Worm (Caenorhabditis elegans) whole organism, L4 larva: ENCODE measurements around the gene ceh-89.
A peak's percentile ranks its signal among the peaks of the same experiment; 100 is the strongest.

Source experiments
- F10B5.3 ChIP-seq: sonication (generic microtip); optimal IDR thresholded peaks from 2 replicates; lab custom pipeline; 2016; ENCODE audit warnings: mild to moderate bottlenecking, missing genetic modification characterization, missing compliant biosample characterization
- R02D3.7 ChIP-seq: fragments of 150-350 bp; sonication (generic microtip); optimal IDR thresholded peaks from 3 replicates; lab custom pipeline; 2014; ENCODE audit warnings: missing biosample characterization, missing genetic modification characterization
- Y48G9A.11 ChIP-seq: fragments of 200-800 bp; sonication (Bioruptor generic); IDR thresholded peaks from 2 replicates; pipeline ENCODE4 v1.3.6; 2022; ENCODE audit warnings: missing genetic modification reagents, missing genetic modification characterization, missing compliant biosample characterization
- aha-1 ChIP-seq: fragments of 150-350 bp; peaks from one replicate; lab custom pipeline; 2014; ENCODE audit warnings: missing biosample characterization, missing genetic modification characterization
- aly-2 ChIP-seq: sonication (generic microtip); optimal IDR thresholded peaks from 2 replicates; lab custom pipeline; 2018; ENCODE audit warnings: missing biosample characterization, missing genetic modification characterization
- arid-1 ChIP-seq: fragments of 200-800 bp; sonication (Bioruptor generic); conservative IDR thresholded peaks from 2 replicates; pipeline ENCODE4 v1.3.6; 2022; ENCODE audit warnings: missing genetic modification reagents, missing genetic modification characterization, missing compliant biosample characterization
- ceh-32 ChIP-seq: sonication (generic microtip); optimal IDR thresholded peaks from 2 replicates; lab custom pipeline; 2016; ENCODE audit warnings: mild to moderate bottlenecking, missing genetic modification characterization, missing compliant biosample characterization; ENCODE audit not compliant: poor library complexity
- ceh-44 ChIP-seq: fragments of 200-800 bp; sonication (Bioruptor generic); IDR thresholded peaks from 2 replicates; pipeline ENCODE4 v1.3.6; 2022; ENCODE audit warnings: missing genetic modification reagents, missing genetic modification characterization, missing compliant biosample characterization
- ceh-62 ChIP-seq: sonication (generic microtip); optimal IDR thresholded peaks from 2 replicates; lab custom pipeline; 2017; ENCODE audit warnings: missing biosample characterization, missing genetic modification characterization
- daf-16 ChIP-seq, 3 experiments: sonication (generic microtip); optimal IDR thresholded peaks; 2 replicates each; lab custom pipeline; 2016 to 2017; ENCODE audit warnings: missing genetic modification characterization in 3 of 3, missing genetic modification reagents in 3 of 3, mild to moderate bottlenecking in 2 of 3, missing compliant biosample characterization in 2 of 3, missing biosample characterization in 1 of 3, moderate library complexity in 1 of 3
- daf-8 ChIP-seq: fragments of 200-800 bp; sonication (Bioruptor generic); IDR thresholded peaks from 2 replicates; pipeline ENCODE4 v1.3.6; 2022; ENCODE audit warnings: missing genetic modification characterization, missing compliant biosample characterization
- dmd-6 ChIP-seq: fragments of 200-800 bp; sonication (Bioruptor generic); IDR thresholded peaks from 2 replicates; pipeline ENCODE4 v1.3.6; 2022; ENCODE audit warnings: missing genetic modification reagents, missing genetic modification characterization, missing compliant biosample characterization
- dpl-1 ChIP-seq: fragments of 150-350 bp; optimal IDR thresholded peaks from 2 replicates; lab custom pipeline; 2014; ENCODE audit warnings: missing biosample characterization, missing genetic modification reagents, missing genetic modification characterization
- dve-1 ChIP-seq: sonication (generic microtip); optimal IDR thresholded peaks from 2 replicates; lab custom pipeline; 2017; ENCODE audit warnings: antibody characterized with exemption, mild to moderate bottlenecking, missing genetic modification characterization, missing compliant biosample characterization; ENCODE audit not compliant: insufficient read depth
- gei-8 ChIP-seq: fragments of 200-800 bp; sonication (Bioruptor generic); optimal IDR thresholded peaks from 2 replicates; lab custom pipeline; 2018; ENCODE audit warnings: mild to moderate bottlenecking, missing genetic modification characterization, missing compliant biosample characterization
- hif-1 ChIP-seq, 2 experiments: sonication (generic microtip); optimal IDR thresholded peaks; 2 replicates each; lab custom pipeline; 2016 to 2017; ENCODE audit warnings: missing compliant biosample characterization in 2 of 2, missing genetic modification characterization in 2 of 2, missing genetic modification reagents in 2 of 2, missing genotype in 2 of 2, mild to moderate bottlenecking in 1 of 2
- hlh-11 ChIP-seq: fragments of 200-800 bp; sonication (Bioruptor generic); optimal IDR thresholded peaks from 2 replicates; lab custom pipeline; 2018; ENCODE audit warnings: mild to moderate bottlenecking, missing genetic modification characterization, missing compliant biosample characterization
- hlh-30 ChIP-seq: sonication (generic microtip); optimal IDR thresholded peaks from 2 replicates; lab custom pipeline; 2017; ENCODE audit warnings: antibody characterized with exemption, mild to moderate bottlenecking, missing genetic modification characterization, missing compliant biosample characterization; ENCODE audit not compliant: insufficient read depth
- jun-1 ChIP-seq: fragments of 150-350 bp; optimal IDR thresholded peaks from 2 replicates; lab custom pipeline; 2014; ENCODE audit warnings: missing biosample characterization, missing genetic modification reagents, missing genetic modification characterization
- lim-7 ChIP-seq: fragments of 200-800 bp; sonication (Bioruptor generic); IDR thresholded peaks from 2 replicates; pipeline ENCODE4 v1.3.6; 2022; ENCODE audit warnings: missing genetic modification characterization, missing compliant biosample characterization
- lin-29 ChIP-seq: fragments of 200-800 bp; sonication (Bioruptor generic); IDR thresholded peaks from 2 replicates; pipeline ENCODE4 v1.3.6; 2022; ENCODE audit warnings: missing genetic modification reagents, missing genetic modification characterization, missing compliant biosample characterization
- lin-38 ChIP-seq: fragments of 200-800 bp; sonication (Bioruptor generic); IDR thresholded peaks from 2 replicates; pipeline ENCODE4 v1.3.6; 2022; ENCODE audit warnings: missing genetic modification reagents, missing genetic modification characterization, missing compliant biosample characterization
- madf-5 ChIP-seq, 2 experiments: fragments of 200-800 bp; sonication (Bioruptor generic); IDR thresholded peaks; 2 replicates each; pipeline ENCODE4 v1.3.6; 2022; ENCODE audit warnings: missing compliant biosample characterization in 2 of 2, missing genetic modification characterization in 2 of 2
- mep-1 ChIP-seq: fragments of 150-350 bp; sonication (generic microtip); optimal IDR thresholded peaks from 3 replicates; lab custom pipeline; 2014; ENCODE audit warnings: missing biosample characterization, missing genetic modification characterization
- mes-2 ChIP-seq: sonication (generic microtip); optimal IDR thresholded peaks from 2 replicates; lab custom pipeline; 2016; ENCODE audit warnings: missing genotype, mild to moderate bottlenecking, missing genetic modification characterization, missing compliant biosample characterization; ENCODE audit not compliant: poor library complexity, severe bottlenecking
- mxl-2 ChIP-seq: fragments of 200-800 bp; sonication (Bioruptor generic); conservative IDR thresholded peaks from 2 replicates; pipeline ENCODE4 v1.3.6; 2022; ENCODE audit warnings: missing genetic modification reagents, missing genetic modification characterization, missing compliant biosample characterization
- mxl-3 ChIP-seq: fragments of 200-800 bp; sonication (Bioruptor generic); optimal IDR thresholded peaks from 2 replicates; lab custom pipeline; 2018; ENCODE audit warnings: mild to moderate bottlenecking, missing genetic modification characterization, missing compliant biosample characterization
- nhr-42 ChIP-seq: fragments of 200-800 bp; sonication (Bioruptor generic); IDR thresholded peaks from 2 replicates; pipeline ENCODE4 v1.3.6; 2022; ENCODE audit warnings: missing genetic modification characterization, missing compliant biosample characterization
- nhr-6 ChIP-seq: fragments of 150-350 bp; optimal IDR thresholded peaks from 2 replicates; lab custom pipeline; 2014; ENCODE audit warnings: missing biosample characterization, missing genetic modification characterization
- pqm-1 ChIP-seq: sonication (generic microtip); optimal IDR thresholded peaks from 2 replicates; lab custom pipeline; 2017; ENCODE audit warnings: missing biosample characterization, missing genetic modification characterization
- rbr-2 ChIP-seq: sonication (generic microtip); optimal IDR thresholded peaks from 2 replicates; lab custom pipeline; 2016; ENCODE audit warnings: missing genotype, missing genetic modification characterization, missing compliant biosample characterization
- sdz-12 ChIP-seq: fragments of 200-800 bp; sonication (Bioruptor generic); optimal IDR thresholded peaks from 2 replicates; lab custom pipeline; 2018; ENCODE audit warnings: mild to moderate bottlenecking, missing genetic modification characterization, missing compliant biosample characterization
- set-16 ChIP-seq: fragments of 200-800 bp; sonication (Bioruptor generic); IDR thresholded peaks from 2 replicates; pipeline ENCODE4 v1.3.6; 2022; ENCODE audit warnings: missing genetic modification reagents, missing genetic modification characterization, missing compliant biosample characterization
- snpc-1.2 ChIP-seq: fragments of 200-800 bp; sonication (Bioruptor generic); IDR thresholded peaks from 2 replicates; pipeline ENCODE4 v1.3.6; 2022; ENCODE audit warnings: missing genetic modification reagents, missing genetic modification characterization, missing compliant biosample characterization
- spr-3 ChIP-seq: fragments of 200-800 bp; sonication (Bioruptor generic); optimal IDR thresholded peaks from 2 replicates; lab custom pipeline; 2018; ENCODE audit warnings: mild to moderate bottlenecking, missing genetic modification characterization, missing compliant biosample characterization
- unc-130 ChIP-seq: sonication (generic microtip); optimal IDR thresholded peaks from 2 replicates; lab custom pipeline; 2016; ENCODE audit warnings: missing genetic modification reagents, missing genetic modification characterization, missing compliant biosample characterization
- unc-62 ChIP-seq, 3 experiments: fragments of 150-350 bp in 1 of 3; sonication (generic microtip); optimal IDR thresholded peaks in 2 of 3; peaks in 1 of 3; 1 replicate in 1 of 3; 2 replicates in 2 of 3; lab custom pipeline; 2014 to 2017; ENCODE audit warnings: missing biosample characterization in 3 of 3, missing genetic modification characterization in 3 of 3, missing genetic modification reagents in 3 of 3, missing genotype in 1 of 3
- vab-7 ChIP-seq: fragments of 200-800 bp; sonication (Bioruptor generic); IDR thresholded peaks from 2 replicates; pipeline ENCODE4 v1.3.6; 2022; ENCODE audit warnings: missing genetic modification reagents, missing genetic modification characterization, missing compliant biosample characterization
- zag-1 ChIP-seq: fragments of 150-350 bp; optimal IDR thresholded peaks from 2 replicates; lab custom pipeline; 2014; ENCODE audit warnings: missing biosample characterization, missing genetic modification characterization
- zfp-2 ChIP-seq: sonication (generic microtip); optimal IDR thresholded peaks from 2 replicates; lab custom pipeline; 2016; ENCODE audit warnings: mild to moderate bottlenecking, missing genetic modification characterization, missing compliant biosample characterization
- zfp-3 ChIP-seq: fragments of 200-800 bp; sonication (Bioruptor generic); conservative IDR thresholded peaks from 2 replicates; pipeline ENCODE4 v1.3.6; 2022; ENCODE audit warnings: missing genetic modification reagents, missing genetic modification characterization, missing compliant biosample characterization

The ceh-89 gene

DNA sequence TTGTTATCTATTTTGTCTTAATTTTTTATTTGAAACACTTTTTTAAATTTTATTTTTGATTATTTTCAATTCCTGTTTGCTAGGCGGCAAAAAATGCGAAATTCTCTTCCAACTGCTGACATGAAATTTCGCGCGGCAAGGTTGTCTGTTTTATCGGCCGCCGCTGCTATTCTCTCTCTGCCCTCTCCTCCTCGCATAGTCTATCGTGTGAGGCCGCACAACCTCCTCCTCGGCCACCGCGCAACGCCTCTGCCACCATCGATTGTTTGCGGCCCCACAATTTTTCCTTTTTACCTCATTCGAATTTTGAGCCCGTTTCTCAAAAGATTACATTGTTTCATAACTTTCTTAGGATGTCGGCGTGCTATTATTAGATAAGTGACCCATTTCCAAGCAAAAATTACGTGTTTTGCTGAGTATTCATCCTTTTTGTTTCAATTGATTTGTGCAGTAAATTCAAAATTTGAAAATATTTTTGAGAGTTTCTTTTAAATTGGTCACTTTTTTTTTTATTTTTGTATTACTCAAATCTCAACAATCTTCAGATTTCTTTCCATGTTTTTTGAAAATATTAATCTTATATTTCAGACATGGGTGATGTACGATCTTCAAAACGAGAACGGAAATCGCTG, 14.3 kb upstream of the ceh-89 start, which contains the start of gene F28H6.4:
F28H6.4 (plus strand) TSS at position 582 of the 632 bp plus-strand sequence.
- TF ChIP-seq sdz-12: no peak
- TF ChIP-seq mep-1 (tag; lab: Kevin White, UChicago): no peak
- TF ChIP-seq ceh-32 (tag; lab: Kevin White, UChicago): no peak
- TF ChIP-seq rbr-2 (tag; lab: Kevin White, UChicago): peak; percentile 4
- TF ChIP-seq zfp-2 (tag; lab: Kevin White, UChicago): no peak
- no peak for TF ChIP-seq aly-2
- TF ChIP-seq arid-1 (GFP tag; lab: Robert Waterston, UW): no peak
- TF ChIP-seq pqm-1: no peak
- TF ChIP-seq unc-130 (GFP tag; lab: Kevin White, UChicago): no peak
- no peak for TF ChIP-seq zag-1
- no peak for TF ChIP-seq nhr-42
- no peak for TF ChIP-seq vab-7
- no peak for TF ChIP-seq lim-7 (GFP tag; lab: Robert Waterston, UW)
- TF ChIP-seq hif-1 (tag; optimal IDR thresholded peaks at IDR 0.05; lab: Kevin White, UChicago): no peak
- no peak for TF ChIP-seq snpc-1.2
- no peak for TF ChIP-seq zfp-3 (GFP tag; lab: Robert Waterston, UW)
- TF ChIP-seq daf-8: no peak
- no peak for TF ChIP-seq spr-3 (GFP tag; lab: Kevin White, UChicago)
- no peak for TF ChIP-seq ceh-44
- no peak for TF ChIP-seq lin-38 (GFP tag; lab: Robert Waterston, UW)
- no peak for TF ChIP-seq R02D3.7
- TF ChIP-seq jun-1 (tag; lab: Kevin White, UChicago): no peak
- no peak for TF ChIP-seq daf-16 (GFP tag; optimal IDR thresholded peaks at IDR 0.05; lab: Kevin White, UChicago)
- peak; percentile 16 for TF ChIP-seq daf-16 (tag; optimal IDR thresholded peaks at IDR 0.05; lab: Kevin White, UChicago)
- no peak for TF ChIP-seq unc-62 (GFP tag; optimal IDR thresholded peaks at IDR 0.05 in 1 of 2; lab: Kevin White, UChicago)
- no peak for TF ChIP-seq unc-62 (tag; optimal IDR thresholded peaks at IDR 0.05; lab: Kevin White, UChicago)
- no peak for TF ChIP-seq lin-29 (GFP tag; lab: Robert Waterston, UW)
- peak; percentile 4 for TF ChIP-seq nhr-6
- no peak for TF ChIP-seq gei-8 (GFP tag; lab: Kevin White, UChicago)
- TF ChIP-seq set-16 (GFP tag; lab: Robert Waterston, UW): peak; percentile 46
- TF ChIP-seq hlh-30: peak; percentile 29
- no peak for TF ChIP-seq ceh-62 (tag; lab: Kevin White, UChicago)
- peak; percentile 17 for TF ChIP-seq mxl-3 (GFP tag; lab: Kevin White, UChicago)
- peak; percentile 71 for TF ChIP-seq mes-2
- TF ChIP-seq hlh-11 (tag; lab: Kevin White, UChicago): peak; percentile 51
- no peak for TF ChIP-seq mxl-2 (GFP tag; lab: Robert Waterston, UW)
- no peak for TF ChIP-seq dmd-6 (GFP tag; lab: Robert Waterston, UW)
- TF ChIP-seq, all 104 proteins: peak for 8

DNA sequence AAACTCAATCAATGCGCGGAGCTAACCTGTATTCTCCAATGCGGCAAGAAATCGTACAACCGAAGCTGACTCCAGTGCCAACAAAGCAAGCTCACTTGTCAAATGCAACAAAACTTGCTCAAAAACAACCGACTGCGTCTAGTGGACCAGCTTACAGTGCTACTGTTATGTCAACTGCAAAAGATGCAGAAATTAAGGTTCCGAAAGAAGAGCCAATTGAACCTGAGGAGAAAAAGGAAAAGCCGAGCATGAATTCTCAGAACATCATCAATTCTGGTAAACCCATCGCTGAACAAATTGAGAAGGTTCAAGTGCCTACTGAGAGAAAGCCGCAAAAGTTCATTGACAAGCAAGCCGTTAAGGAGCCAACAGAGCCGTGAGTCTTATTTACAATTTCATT, 10.3 kb upstream of the ceh-89 start:
- TF ChIP-seq gei-8 (GFP tag; lab: Kevin White, UChicago) (no peak), dve-1 (tag; lab: Kevin White, UChicago) (no peak), madf-5 (GFP tag; IDR thresholded peaks at IDR 0.05; lab: Robert Waterston, UW) (no peak), dpl-1 (GFP tag; lab: Kevin White, UChicago) (no peak), F10B5.3 (tag; lab: Kevin White, UChicago) (no peak), aha-1 (tag; lab: Kevin White, UChicago) (peak; percentile 90), unc-130 (GFP tag; lab: Kevin White, UChicago) (no peak), Y48G9A.11 (GFP tag; lab: Robert Waterston, UW) (no peak)
- TF ChIP-seq, all 104 proteins: peak for 1
